Worm (Caenorhabditis elegans): ENCODE measurements around the gene C47E12.11.

C47E12.11 gene

ce11 chrIV:10001748-10002147 is 32.5 kb downstream of the C47E12.11 start, which contains the start of gene C47E12.3:
Gene C47E12.3 (minus strand): TSS chrIV:10001848.
- TF ChIP-seq alr-1 (tag; optimal IDR thresholded peaks at IDR 0.05) (no peak), ztf-1 (GFP tag; conservative IDR thresholded peaks at IDR 0.05) (no peak), ZK546.5 (tag; optimal IDR thresholded peaks at IDR 0.05) (no peak), snpc-4 (tag; optimal IDR thresholded peaks at IDR 0.05) (no peak), nhr-129 (tag; optimal IDR thresholded peaks at IDR 0.05) (no peak), unc-55 (GFP tag; optimal IDR thresholded peaks at IDR 0.05) (no peak), nhr-23 (tag; optimal IDR thresholded peaks at IDR 0.05) (no peak), lin-13 (GFP tag; optimal IDR thresholded peaks at IDR 0.05) (no peak), zag-1 (tag; optimal IDR thresholded peaks at IDR 0.05) (no peak), egl-27 (tag; optimal IDR thresholded peaks at IDR 0.05) (no peak), skn-1 (tag; optimal IDR thresholded peaks at IDR 0.05) (no peak), sem-4 (tag; optimal IDR thresholded peaks at IDR 0.05) (no peak), unc-39 (tag; optimal IDR thresholded peaks at IDR 0.05) (no peak), nhr-6 (tag; optimal IDR thresholded peaks at IDR 0.05) (no peak)

- TF ChIP-seq ztf-11 (tag; optimal IDR thresholded peaks at IDR 0.05) (no peak), sma-3 (GFP tag; optimal IDR thresholded peaks at IDR 0.05) (no peak), C34F6.9 (tag; optimal IDR thresholded peaks at IDR 0.05) (peak; percentile 18), unc-62 (GFP tag; optimal IDR thresholded peaks at IDR 0.05) (no peak), lsy-2 (tag; optimal IDR thresholded peaks at IDR 0.05) (peak; percentile 58 to 92), nhr-129 (tag; optimal IDR thresholded peaks at IDR 0.05) (peak; percentile 88), elt-1 (tag; optimal IDR thresholded peaks at IDR 0.05) (no peak), crh-2 (tag; optimal IDR thresholded peaks at IDR 0.05) (peak; percentile 32)
Measured at ce11 chrIV:10003372-10003771, 34.2 kb downstream of the C47E12.11 start, which contains the start of the genes C47E12.2 and sars-1. Gene C47E12.2 (minus strand): TSS chrIV:10003502. Gene sars-1 (plus strand): TSS chrIV:10003726.

ce11 chrIV:10006792-10007191 is 37.6 kb downstream of the C47E12.11 start, which contains the start of gene C47E12.13:
Gene C47E12.13 (minus strand): TSS chrIV:10006892.
- no peak for TF ChIP-seq lsy-2 (tag; optimal IDR thresholded peaks at IDR 0.05)
- TF ChIP-seq lin-13 (GFP tag; optimal IDR thresholded peaks at IDR 0.05), result no peak
- TF ChIP-seq sma-3 (GFP tag; optimal IDR thresholded peaks at IDR 0.05), result no peak
- no peak for TF ChIP-seq ztf-1 (GFP tag; conservative IDR thresholded peaks at IDR 0.05)
- no peak for TF ChIP-seq mbf-1 (tag; optimal IDR thresholded peaks at IDR 0.05)
- no peak for TF ChIP-seq aly-2 (tag; optimal IDR thresholded peaks at IDR 0.05)
- no peak for TF ChIP-seq crh-2 (tag; optimal IDR thresholded peaks at IDR 0.05)
- no peak for TF ChIP-seq sma-9 (GFP tag; optimal IDR thresholded peaks at IDR 0.05)
- no peak for TF ChIP-seq sma-9 (tag; optimal IDR thresholded peaks at IDR 0.05)
- TF ChIP-seq Y55F3AM.14 (GFP tag; optimal IDR thresholded peaks at IDR 0.05), result no peak
- no peak for TF ChIP-seq egl-27 (tag; optimal IDR thresholded peaks at IDR 0.05)
- TF ChIP-seq nhr-129 (tag; optimal IDR thresholded peaks at IDR 0.05), result no peak
- no peak for TF ChIP-seq ceh-82 (tag; optimal IDR thresholded peaks at IDR 0.05)
- no peak for TF ChIP-seq elt-3 (tag; optimal IDR thresholded peaks at IDR 0.05)
- TF ChIP-seq fos-1 (tag; optimal IDR thresholded peaks at IDR 0.05), result no peak
- no peak for TF ChIP-seq zag-1 (tag; optimal IDR thresholded peaks at IDR 0.05)
- TF ChIP-seq F13H6.1 (tag; optimal IDR thresholded peaks at IDR 0.05), result no peak
- TF ChIP-seq blmp-1 (tag; optimal IDR thresholded peaks at IDR 0.05; ENCODE audit: insufficient read depth), result no peak

ce11 chrIV:10007758-10008157 is 38.6 kb downstream of the C47E12.11 start:
- TF ChIP-seq C34F6.9 (tag; optimal IDR thresholded peaks at IDR 0.05) (peak; percentile 8), sma-3 (GFP tag; optimal IDR thresholded peaks at IDR 0.05) (peak; percentile 37), aly-2 (tag; optimal IDR thresholded peaks at IDR 0.05) (no peak), F13H6.1 (tag; optimal IDR thresholded peaks at IDR 0.05) (peak; percentile 43), ceh-16 (tag; optimal IDR thresholded peaks at IDR 0.05) (no peak), lin-39 (tag; optimal IDR thresholded peaks at IDR 0.05) (no peak), lsy-2 (tag; optimal IDR thresholded peaks at IDR 0.05) (peak in 1 of 2 experiments; percentile 9), fos-1 (tag; optimal IDR thresholded peaks at IDR 0.05) (peak; percentile 46), nhr-21 (tag; optimal IDR thresholded peaks at IDR 0.05) (peak; percentile 64), blmp-1 (tag; optimal IDR thresholded peaks at IDR 0.05; ENCODE audit: insufficient read depth) (peak; percentile 93), mdl-1 (tag; optimal IDR thresholded peaks at IDR 0.05) (peak in 1 of 2 experiments; percentile 19), crh-2 (tag; optimal IDR thresholded peaks at IDR 0.05) (peak; percentile 60), egl-27 (tag; optimal IDR thresholded peaks at IDR 0.05) (no peak), ZK546.5 (tag; optimal IDR thresholded peaks at IDR 0.05) (no peak), lin-13 (GFP tag; optimal IDR thresholded peaks at IDR 0.05) (no peak), nhr-129 (tag; optimal IDR thresholded peaks at IDR 0.05) (peak; percentile 11), nhr-25 (tag; optimal IDR thresholded peaks at IDR 0.05) (peak; percentile 60)
